Fruit fly (Drosophila melanogaster) whole organism, embryonic: ENCODE data around the gene CG6126.
A peak's percentile ranks its signal among the peaks of the same experiment; 100 is the strongest.

ENCODE experiments used
- Adf1 ChIP-seq: fragments of 200-800 bp; sonication (Bioruptor generic); IDR thresholded peaks from 2 replicates; pipeline ENCODE4 v1.3.6; 2022; ENCODE audit warnings: missing biosample characterization, missing genetic modification characterization
- Atf-2 ChIP-seq: fragments of 200-800 bp; sonication (Bioruptor generic); optimal IDR thresholded peaks from 2 replicates; lab custom pipeline; 2016; ENCODE audit warnings: missing biosample characterization, missing genetic modification characterization
- BEAF-32 ChIP-seq: fragments of 200-800 bp; sonication (Bioruptor generic); optimal IDR thresholded peaks from 3 replicates; lab custom pipeline; 2017; ENCODE audit warnings: missing biosample characterization, missing genetic modification characterization, mild to moderate bottlenecking, moderate library complexity, missing genetic modification reagents
- Bteb2 ChIP-seq: fragments of 200-800 bp; sonication (Bioruptor generic); optimal IDR thresholded peaks from 2 replicates; lab custom pipeline; 2016; ENCODE audit warnings: missing biosample characterization, missing genetic modification characterization
- CG10654 ChIP-seq: fragments of 200-800 bp; sonication (Bioruptor generic); optimal IDR thresholded peaks from 2 replicates; lab custom pipeline; 2016; ENCODE audit warnings: missing biosample characterization, missing genetic modification characterization
- CG1233 ChIP-seq: fragments of 200-800 bp; sonication (Bioruptor generic); optimal IDR thresholded peaks from 4 replicates; lab custom pipeline; 2018; ENCODE audit warnings: missing biosample characterization, mild to moderate bottlenecking, missing genetic modification characterization
- CG14667 ChIP-seq: fragments of 200-800 bp; sonication (Bioruptor generic); IDR thresholded peaks from 2 replicates; pipeline ENCODE4 v1.3.6; 2022; ENCODE audit warnings: missing biosample characterization, missing genetic modification characterization
- CG1529 ChIP-seq: fragments of 200-800 bp; sonication (Bioruptor generic); optimal IDR thresholded peaks from 3 replicates; lab custom pipeline; 2018; ENCODE audit warnings: missing biosample characterization, missing genetic modification characterization
- CG15601 ChIP-seq: fragments of 200-800 bp; sonication (Bioruptor generic); optimal IDR thresholded peaks from 3 replicates; lab custom pipeline; 2019; ENCODE audit warnings: missing biosample characterization, mild to moderate bottlenecking, missing genetic modification characterization, moderate library complexity
- CG17612 ChIP-seq: fragments of 200-800 bp; sonication (Bioruptor generic); IDR thresholded peaks from 2 replicates; pipeline ENCODE4 v1.3.6; 2022; ENCODE audit warnings: missing biosample characterization, missing genetic modification characterization
- CG2199 ChIP-seq: fragments of 200-800 bp; sonication (Bioruptor generic); IDR thresholded peaks from 3 replicates; pipeline ENCODE4 v1.3.6; 2022; ENCODE audit warnings: missing biosample characterization, missing genetic modification characterization
- CG3726 ChIP-seq: fragments of 200-800 bp; sonication (Bioruptor generic); IDR thresholded peaks from 3 replicates; pipeline ENCODE4, ENCODE4 v1.3.6; 2022; ENCODE audit warnings: missing biosample characterization, missing genetic modification characterization
- CG42726 ChIP-seq: fragments of 200-800 bp; sonication (Bioruptor generic); IDR thresholded peaks from 2 replicates; pipeline ENCODE4 v1.3.6; 2022; ENCODE audit warnings: missing biosample characterization, missing genetic modification characterization; ENCODE audit not compliant: partially characterized antibody
- CG4820 ChIP-seq: fragments of 200-800 bp; sonication (Bioruptor generic); optimal IDR thresholded peaks from 3 replicates; lab custom pipeline; 2016; ENCODE audit warnings: missing biosample characterization, missing genetic modification characterization
- CG7556 ChIP-seq: fragments of 200-800 bp; sonication (Bioruptor generic); optimal IDR thresholded peaks from 2 replicates; lab custom pipeline; 2017; ENCODE audit warnings: missing biosample characterization, mild to moderate bottlenecking, missing genetic modification characterization
- CG8388 ChIP-seq: fragments of 200-800 bp; sonication (Bioruptor generic); optimal IDR thresholded peaks from 2 replicates; lab custom pipeline; 2019; ENCODE audit warnings: missing biosample characterization, mild to moderate bottlenecking, missing genetic modification characterization, moderate library complexity
- CG9932 ChIP-seq: fragments of 200-800 bp; sonication (Bioruptor generic); IDR thresholded peaks from 2 replicates; pipeline ENCODE4 v1.3.6; 2022; ENCODE audit warnings: missing biosample characterization, missing genetic modification characterization
- Drgx ChIP-seq: fragments of 200-800 bp; sonication (Bioruptor generic); IDR thresholded peaks from 2 replicates; pipeline ENCODE4 v1.3.6; 2022; ENCODE audit warnings: missing biosample characterization, missing genetic modification characterization
- ERR ChIP-seq: fragments of 200-800 bp; sonication (Bioruptor generic); optimal IDR thresholded peaks from 2 replicates; lab custom pipeline; 2016; ENCODE audit warnings: missing biosample characterization, missing genetic modification characterization
- H15 ChIP-seq: fragments of 200-800 bp; sonication (Bioruptor generic); IDR thresholded peaks from 3 replicates; pipeline ENCODE4 v1.3.6; 2022; ENCODE audit warnings: missing biosample characterization, missing genetic modification characterization
- HLHmδ ChIP-seq: fragments of 200-800 bp; sonication (Bioruptor generic); optimal IDR thresholded peaks from 2 replicates; lab custom pipeline; 2018; ENCODE audit warnings: missing biosample characterization, mild to moderate bottlenecking, missing genetic modification characterization, moderate library complexity
- Hand ChIP-seq: fragments of 200-800 bp; sonication (Bioruptor generic); optimal IDR thresholded peaks from 2 replicates; lab custom pipeline; 2017; ENCODE audit warnings: mild to moderate bottlenecking, missing biosample characterization, missing genetic modification reagents, missing genetic modification characterization
- Hr3 ChIP-seq: fragments of 200-800 bp; sonication (Bioruptor generic); optimal IDR thresholded peaks from 3 replicates; lab custom pipeline; 2016; ENCODE audit warnings: missing biosample characterization, missing genetic modification characterization
- Jarid2 ChIP-seq: fragments of 200-800 bp; sonication (Bioruptor generic); optimal IDR thresholded peaks from 3 replicates; lab custom pipeline; 2017; ENCODE audit warnings: mild to moderate bottlenecking, missing biosample characterization, missing genetic modification reagents, missing genetic modification characterization
- MTF-1 ChIP-seq: fragments of 200-800 bp; sonication (Bioruptor generic); optimal IDR thresholded peaks from 2 replicates; lab custom pipeline; 2018; ENCODE audit warnings: missing biosample characterization, mild to moderate bottlenecking, missing genetic modification characterization, borderline replicate concordance
- Mes4 ChIP-seq: fragments of 200-800 bp; sonication (Bioruptor generic); optimal IDR thresholded peaks from 2 replicates; lab custom pipeline; 2016; ENCODE audit warnings: missing biosample characterization, missing genetic modification characterization
- NC2β ChIP-seq: fragments of 200-800 bp; sonication (Bioruptor generic); optimal IDR thresholded peaks from 2 replicates; lab custom pipeline; 2016; ENCODE audit warnings: missing biosample characterization, missing genetic modification characterization
- NFAT ChIP-seq: fragments of 200-800 bp; sonication (Bioruptor generic); IDR thresholded peaks from 2 replicates; pipeline ENCODE4 v1.3.6; 2022; ENCODE audit warnings: missing biosample characterization, missing genetic modification characterization
- Oaz ChIP-seq: fragments of 200-800 bp; sonication (Bioruptor generic); IDR thresholded peaks from 2 replicates; pipeline ENCODE4 v1.3.6; 2022; ENCODE audit warnings: missing biosample characterization, missing genetic modification characterization
- Poxn ChIP-seq: fragments of 200-800 bp; sonication (Bioruptor generic); IDR thresholded peaks from 2 replicates; pipeline ENCODE4 v1.3.6; 2022; ENCODE audit warnings: missing biosample characterization, missing genetic modification characterization
- Ravus ChIP-seq: fragments of 200-800 bp; sonication (Bioruptor generic); IDR thresholded peaks from 2 replicates; pipeline ENCODE4 v1.3.6; 2022; ENCODE audit warnings: missing biosample characterization, missing genetic modification characterization
- Ssrp ChIP-seq: fragments of 200-800 bp; sonication (Bioruptor generic); optimal IDR thresholded peaks from 2 replicates; lab custom pipeline; 2018; ENCODE audit warnings: missing biosample characterization, mild to moderate bottlenecking, missing genetic modification characterization, moderate library complexity
- bowl ChIP-seq: fragments of 200-800 bp; sonication (Bioruptor generic); IDR thresholded peaks from 2 replicates; pipeline ENCODE4 v1.3.6; 2022; ENCODE audit warnings: missing biosample characterization, missing genetic modification characterization
- cas ChIP-seq: fragments of 200-800 bp; sonication (Bioruptor generic); IDR thresholded peaks from 2 replicates; pipeline ENCODE4 v1.3.6; 2022; ENCODE audit warnings: missing biosample characterization, missing genetic modification characterization
- corto ChIP-seq: fragments of 200-800 bp; sonication (Bioruptor generic); optimal IDR thresholded peaks from 2 replicates; lab custom pipeline; 2016; ENCODE audit warnings: missing biosample characterization, mild to moderate bottlenecking, missing genetic modification characterization, moderate library complexity
- esg ChIP-seq: fragments of 200-800 bp; sonication (Bioruptor generic); conservative IDR thresholded peaks from 2 replicates; pipeline ENCODE4 v1.3.6; 2022; ENCODE audit warnings: missing biosample characterization, missing genetic modification characterization
- exex ChIP-seq: fragments of 200-800 bp; sonication (Bioruptor generic); optimal IDR thresholded peaks from 4 replicates; lab custom pipeline; 2018; ENCODE audit warnings: missing biosample characterization, mild to moderate bottlenecking, missing genetic modification characterization, moderate library complexity
- fd3F ChIP-seq: fragments of 200-800 bp; sonication (Bioruptor generic); optimal IDR thresholded peaks from 2 replicates; lab custom pipeline; 2018; ENCODE audit warnings: missing biosample characterization, mild to moderate bottlenecking, missing genetic modification characterization, moderate library complexity
- grau ChIP-seq: fragments of 200-800 bp; optimal IDR thresholded peaks from 3 replicates; lab custom pipeline; 2019; ENCODE audit warnings: missing biosample characterization, mild to moderate bottlenecking, missing genetic modification characterization, moderate library complexity
- gro ChIP-seq: fragments of 200-800 bp; sonication (Bioruptor generic); optimal IDR thresholded peaks from 2 replicates; lab custom pipeline; 2016; ENCODE audit warnings: missing biosample characterization, missing genetic modification characterization
- lmd ChIP-seq: fragments of 200-800 bp; sonication (Bioruptor generic); IDR thresholded peaks from 2 replicates; pipeline ENCODE4 v1.3.6; 2022; ENCODE audit warnings: missing biosample characterization, missing genetic modification characterization
- onecut ChIP-seq: fragments of 200-800 bp; sonication (Bioruptor generic); IDR thresholded peaks from 2 replicates; pipeline ENCODE4 v1.3.6; 2022; ENCODE audit warnings: missing biosample characterization, missing genetic modification characterization
- prd ChIP-seq, 3 experiments: fragments of >200 bp in 2 of 3; fragments of 200-800 bp in 1 of 3; sonication (Bioruptor generic) in 1 of 3; optimal IDR thresholded peaks in 2 of 3; IDR thresholded peaks in 1 of 3; 2 replicates in 2 of 3; 3 replicates in 1 of 3; pipeline versions ENCODE4 v1.3.6 to Lab custom; 2017 to 2022; ENCODE audit warnings: missing biosample characterization in 1 of 3, missing genetic modification characterization in 1 of 3
- seq ChIP-seq: fragments of 200-800 bp; sonication (Bioruptor generic); IDR thresholded peaks from 2 replicates; pipeline ENCODE4 v1.3.6; 2022; ENCODE audit warnings: missing biosample characterization, missing genetic modification characterization
- sr ChIP-seq: fragments of 200-800 bp; sonication (Bioruptor generic); IDR thresholded peaks from 3 replicates; pipeline ENCODE4 v1.3.6; 2022; ENCODE audit warnings: missing biosample characterization, missing genetic modification characterization
- tx ChIP-seq: fragments of 200-800 bp; sonication (Bioruptor generic); optimal IDR thresholded peaks from 2 replicates; lab custom pipeline; 2016; ENCODE audit warnings: missing biosample characterization, missing genetic modification characterization
- unpg ChIP-seq: fragments of 200-800 bp; sonication (Bioruptor generic); optimal IDR thresholded peaks from 3 replicates; lab custom pipeline; 2018; ENCODE audit warnings: missing biosample characterization, mild to moderate bottlenecking, missing genetic modification characterization, moderate library complexity
- vnd ChIP-seq: fragments of 200-800 bp; sonication (Bioruptor generic); IDR thresholded peaks from 3 replicates; pipeline ENCODE4 v1.3.6; 2022; ENCODE audit warnings: missing biosample characterization, missing genetic modification characterization; ENCODE audit not compliant: partially characterized antibody
- wdn ChIP-seq: fragments of 200-800 bp; sonication (Bioruptor generic); IDR thresholded peaks from 2 replicates; pipeline ENCODE4 v1.3.6; 2022; ENCODE audit warnings: missing biosample characterization, missing genetic modification characterization
- wor ChIP-seq: fragments of 200-800 bp; sonication (Bioruptor generic); IDR thresholded peaks from 2 replicates; pipeline ENCODE4 v1.3.6; 2022; ENCODE audit warnings: missing biosample characterization, missing genetic modification characterization

Gene CG6126

dm6 chr3R:16157564-16158242 lies 45.2 kb downstream of the CG6126 start (continued):
- TF ChIP-seq BEAF-32 (GFP tag; lab: Kevin White, UChicago) (no peak), grau (peak; percentile 68), Ravus (GFP tag; lab: Robert Waterston, UW) (no peak), Adf1 (GFP tag; lab: Robert Waterston, UW) (peak; percentile 98), HLHmδ (GFP tag; lab: Kevin White, UChicago) (no peak), CG15601 (tag; lab: Kevin White, UChicago) (no peak), CG3726 (GFP tag; lab: Robert Waterston, UW) (no peak), exex (tag; lab: Kevin White, UChicago) (no peak), CG42726 (GFP tag; lab: Robert Waterston, UW) (peak; percentile 34; the same call in 1 of the 2 replicates), CG4820 (GFP tag; lab: Kevin White, UChicago) (no peak), bowl (GFP tag; lab: Robert Waterston, UW) (no peak), Ssrp (tag; lab: Kevin White, UChicago) (peak; percentile 30), ERR (GFP tag; lab: Kevin White, UChicago) (no peak), sr (GFP tag; lab: Robert Waterston, UW) (peak; percentile 84), wor (GFP tag; lab: Robert Waterston, UW) (no peak), Poxn (GFP tag; lab: Robert Waterston, UW) (0 out of 2 replicates have a peak, but pooled peaks have one; percentile 5), CG1233 (peak; percentile 58), wdn (GFP tag; lab: Robert Waterston, UW) (no peak), Oaz (GFP tag; lab: Robert Waterston, UW) (no peak), vnd (no peak), MTF-1 (GFP tag; lab: Kevin White, UChicago) (no peak), CG14667 (GFP tag; lab: Robert Waterston, UW) (no peak), lmd (GFP tag; lab: Robert Waterston, UW) (peak; percentile 39), CG2199 (GFP tag; lab: Robert Waterston, UW) (no peak), CG1529 (GFP tag; lab: Kevin White, UChicago) (no peak), H15 (GFP tag; lab: Robert Waterston, UW) (no peak), Hr3 (peak; percentile 20), onecut (no peak), CG9932 (GFP tag; lab: Robert Waterston, UW) (peak; percentile 58), corto (GFP tag; lab: Kevin White, UChicago) (no peak), Drgx (GFP tag; lab: Robert Waterston, UW) (peak; percentile 11; the same call in 1 of the 2 replicates), CG7556 (peak; percentile 71), Hand (GFP tag; lab: Kevin White, UChicago) (no peak), CG8388 (no peak), NFAT (GFP tag; lab: Robert Waterston, UW) (no peak), esg (0 out of 2 replicates have a peak, but pooled peaks have one; percentile 5), CG17612 (no peak), Jarid2 (peak; percentile 81), CG10654 (no peak), Mes4 (GFP tag; lab: Kevin White, UChicago) (no peak), tx (GFP tag; lab: Kevin White, UChicago) (no peak), NC2β (GFP tag; lab: Kevin White, UChicago) (no peak), gro (GFP tag; lab: Kevin White, UChicago) (peak; percentile 54), cas (GFP tag; lab: Robert Waterston, UW) (no peak), Bteb2 (GFP tag; lab: Kevin White, UChicago) (no peak), unpg (peak; percentile 30), seq (no peak), fd3F (GFP tag; lab: Kevin White, UChicago) (peak; percentile 30), Atf-2 (GFP tag; lab: Kevin White, UChicago) (peak; percentile 23), prd (optimal IDR thresholded peaks at IDR 0.05; lab: Kevin White, UChicago) (no peak), prd (GFP tag; IDR thresholded peaks at IDR 0.05; lab: Robert Waterston, UW) (no peak)
